Worm (Caenorhabditis elegans) whole organism, late embryonic: ENCODE measurements around the gene C27D6.1.
"Not testable (repeated sequence)": the region's sequence is repeated elsewhere in the genome, so short reads cannot be mapped to it uniquely, and the experiment has no call there.

Experiments
- ceh-24 ChIP-seq: sonication (generic microtip); optimal IDR thresholded peaks from 2 replicates; lab custom pipeline; 2016; ENCODE audit warnings: mild to moderate bottlenecking, missing genetic modification characterization, missing compliant biosample characterization
- ceh-30 ChIP-seq: fragments of 150-350 bp; optimal IDR thresholded peaks from 2 replicates; lab custom pipeline; 2014; ENCODE audit warnings: missing biosample characterization, missing genetic modification characterization
- ets-4 ChIP-seq: sonication (generic microtip); optimal IDR thresholded peaks from 2 replicates; lab custom pipeline; 2016; ENCODE audit warnings: missing genetic modification characterization, missing compliant biosample characterization
- mec-3 ChIP-seq: sonication (generic microtip); optimal IDR thresholded peaks from 2 replicates; lab custom pipeline; 2016; ENCODE audit warnings: borderline replicate concordance, missing genetic modification characterization, missing compliant biosample characterization
- ztf-16 ChIP-seq: sonication (generic microtip); optimal IDR thresholded peaks from 2 replicates; lab custom pipeline; 2017; ENCODE audit warnings: missing genetic modification characterization, missing compliant biosample characterization

DNA sequence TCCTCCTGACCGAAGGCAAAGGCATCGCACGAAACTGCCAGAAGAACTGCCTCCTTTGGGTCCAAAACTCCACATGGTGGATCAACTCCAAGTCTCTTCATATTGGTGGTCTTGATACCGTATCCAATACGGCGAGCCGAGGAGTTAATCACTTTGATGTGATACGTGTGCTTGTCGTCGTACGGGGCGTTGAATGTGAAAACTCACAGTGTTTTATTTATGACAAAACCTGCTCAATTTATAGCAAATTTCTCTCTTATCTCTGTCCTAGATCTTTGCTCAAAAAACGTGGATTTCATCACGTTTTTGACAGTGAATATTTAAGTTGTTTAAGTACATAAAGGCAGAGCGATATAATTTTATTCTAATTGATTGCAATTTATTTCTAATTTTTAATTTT, 13.8 kb upstream of the C27D6.1 start, which contains the start of gene F58A6.9:
- not testable (repeated sequence) for TF ChIP-seq ceh-30; ets-4 (tag; lab: Kevin White, UChicago); mec-3 (tag; lab: Kevin White, UChicago); ztf-16 (tag; lab: Kevin White, UChicago); ceh-24
